Worm (Caenorhabditis elegans) whole organism, L2 larva: Measurements from ENCODE around the gene C02B10.6.

Experiments used
- R02D3.7 ChIP-seq: fragments of 150-350 bp; optimal IDR thresholded peaks from 2 replicates; lab custom pipeline; 2014; ENCODE audit warnings: missing biosample characterization, missing genetic modification characterization
- Y55F3AM.14 ChIP-seq: fragments of 200-800 bp; sonication (Bioruptor generic); optimal IDR thresholded peaks from 2 replicates; lab custom pipeline; 2018; ENCODE audit warnings: mild to moderate bottlenecking, missing genetic modification characterization, missing compliant biosample characterization
- aly-2 ChIP-seq: fragments of 150-350 bp; optimal IDR thresholded peaks from 2 replicates; lab custom pipeline; 2014; ENCODE audit warnings: missing biosample characterization, missing genetic modification characterization
- blmp-1 ChIP-seq: sonication (generic microtip); optimal IDR thresholded peaks from 2 replicates; lab custom pipeline; 2017; ENCODE audit warnings: missing genetic modification characterization, mild to moderate bottlenecking, missing compliant biosample characterization, antibody characterized with exemption, moderate library complexity; ENCODE audit not compliant: insufficient read depth
- ceh-16 ChIP-seq: fragments of 150-350 bp; optimal IDR thresholded peaks from 2 replicates; lab custom pipeline; 2014; ENCODE audit warnings: missing biosample characterization, missing genetic modification characterization
- fos-1 ChIP-seq: fragments of 150-350 bp; optimal IDR thresholded peaks from 2 replicates; lab custom pipeline; 2014; ENCODE audit warnings: missing biosample characterization, missing genetic modification characterization
- lin-11 ChIP-seq: fragments of 150-350 bp; sonication (generic microtip); optimal IDR thresholded peaks from 2 replicates; lab custom pipeline; 2014; ENCODE audit warnings: missing biosample characterization, missing genetic modification characterization, inconsistent platforms, mixed read lengths
- lin-13 ChIP-seq: fragments of 150-350 bp; optimal IDR thresholded peaks from 2 replicates; lab custom pipeline; 2014; ENCODE audit warnings: missing biosample characterization, missing genetic modification reagents, missing genetic modification characterization
- mab-5 ChIP-seq: fragments of 150-350 bp; optimal IDR thresholded peaks from 2 replicates; lab custom pipeline; 2014; ENCODE audit warnings: missing biosample characterization, missing genetic modification characterization
- nhr-12 ChIP-seq: fragments of 150-350 bp; optimal IDR thresholded peaks from 2 replicates; lab custom pipeline; 2014; ENCODE audit warnings: missing biosample characterization, missing genetic modification characterization
- skn-1 ChIP-seq: sonication (generic microtip); optimal IDR thresholded peaks from 2 replicates; lab custom pipeline; 2017; ENCODE audit warnings: missing biosample characterization, missing genetic modification characterization
- snpc-4 ChIP-seq: fragments of 150-350 bp; optimal IDR thresholded peaks from 2 replicates; lab custom pipeline; 2014; ENCODE audit warnings: missing biosample characterization, missing genetic modification characterization
- zag-1 ChIP-seq: fragments of 150-350 bp; optimal IDR thresholded peaks from 2 replicates; lab custom pipeline; 2014; ENCODE audit warnings: missing biosample characterization, missing genetic modification characterization

DNA sequence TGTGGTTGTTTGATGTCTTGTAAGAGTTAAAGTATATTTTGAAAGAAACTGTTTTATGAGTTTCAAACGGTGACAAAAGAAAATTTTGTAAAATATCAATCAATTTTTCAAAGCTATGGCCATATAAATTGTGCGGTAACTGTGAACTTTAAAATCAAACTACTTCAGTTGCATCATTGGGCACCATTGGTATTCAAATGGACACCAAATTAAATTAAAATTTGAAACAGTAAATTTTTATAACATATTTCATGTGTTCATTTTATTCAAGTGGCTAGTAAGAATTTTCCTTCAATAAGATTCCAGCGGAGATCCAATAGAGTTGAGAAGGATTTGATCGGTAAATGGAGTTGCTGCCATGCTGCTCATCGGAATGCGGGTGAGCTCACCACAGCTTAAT lies 39.3 kb upstream of the C02B10.6 start:
- TF ChIP-seq nhr-12 (tag; lab: Kevin White, UChicago) (no peak), mab-5 (tag; lab: Kevin White, UChicago) (no peak), skn-1 (tag; lab: Kevin White, UChicago) (no peak), blmp-1 (tag; lab: Kevin White, UChicago) (no peak), zag-1 (tag; lab: Kevin White, UChicago) (no peak), ceh-16 (tag; lab: Kevin White, UChicago) (no peak), lin-11 (tag; lab: Kevin White, UChicago) (no peak), R02D3.7 (no peak), aly-2 (tag; lab: Kevin White, UChicago) (no peak), Y55F3AM.14 (GFP tag; lab: Kevin White, UChicago) (no peak), lin-13 (GFP tag; lab: Kevin White, UChicago) (no peak), snpc-4 (tag; lab: Kevin White, UChicago) (no peak), fos-1 (tag; lab: Kevin White, UChicago) (no peak)
